Worm (Caenorhabditis elegans) whole organism, young adult: ENCODE measurements around the gene best-5.
A peak's percentile ranks its signal among the peaks of the same experiment; 100 is the strongest.

ENCODE experiments used
- C06A6.2 ChIP-seq: fragments of 200-800 bp; sonication (Bioruptor generic); conservative IDR thresholded peaks from 2 replicates; pipeline ENCODE4 v1.3.6; 2022; ENCODE audit warnings: missing genetic modification characterization, missing compliant biosample characterization
- C17E4.6 ChIP-seq: fragments of 200-800 bp; sonication (Bioruptor generic); IDR thresholded peaks from 2 replicates; pipeline ENCODE4 v1.3.6; 2022; ENCODE audit warnings: missing genetic modification reagents, missing genetic modification characterization, missing compliant biosample characterization
- D2030.7 ChIP-seq: fragments of 200-800 bp; sonication (Bioruptor generic); IDR thresholded peaks from 2 replicates; pipeline ENCODE4 v1.3.6; 2022; ENCODE audit warnings: missing genetic modification reagents, missing genetic modification characterization, missing compliant biosample characterization
- F22D6.2 ChIP-seq: sonication (generic microtip); optimal IDR thresholded peaks from 2 replicates; lab custom pipeline; 2016; ENCODE audit warnings: mild to moderate bottlenecking, missing genetic modification characterization, missing compliant biosample characterization
- F33H1.4 ChIP-seq: fragments of 200-800 bp; sonication (Bioruptor generic); IDR thresholded peaks from 2 replicates; pipeline ENCODE4 v1.3.6; 2022; ENCODE audit warnings: missing genetic modification reagents, missing genetic modification characterization, missing compliant biosample characterization
- F37B4.10 ChIP-seq: fragments of 200-800 bp; sonication (Bioruptor generic); IDR thresholded peaks from 2 replicates; pipeline ENCODE4 v1.3.6; 2022; ENCODE audit warnings: missing genetic modification characterization, missing compliant biosample characterization
- F39B2.1 ChIP-seq: fragments of 200-800 bp; sonication (Bioruptor generic); IDR thresholded peaks from 2 replicates; pipeline ENCODE4 v1.3.6; 2022; ENCODE audit warnings: missing genetic modification reagents, missing genetic modification characterization, missing compliant biosample characterization
- F52B5.7 ChIP-seq: sonication (generic microtip); optimal IDR thresholded peaks from 2 replicates; lab custom pipeline; 2016; ENCODE audit warnings: mild to moderate bottlenecking, missing genetic modification characterization, missing compliant biosample characterization
- F57A8.1 ChIP-seq: fragments of 200-800 bp; sonication (Bioruptor generic); optimal IDR thresholded peaks from 2 replicates; lab custom pipeline; 2018; ENCODE audit warnings: mild to moderate bottlenecking, missing genetic modification characterization, moderate library complexity, missing compliant biosample characterization
- K12H6.12 ChIP-seq: fragments of 200-800 bp; sonication (Bioruptor generic); optimal IDR thresholded peaks from 2 replicates; lab custom pipeline; 2018; ENCODE audit warnings: mild to moderate bottlenecking, missing genetic modification characterization, missing compliant biosample characterization
- T26A5.8 ChIP-seq: sonication (generic microtip); optimal IDR thresholded peaks from 2 replicates; lab custom pipeline; 2016; ENCODE audit warnings: missing genetic modification characterization, missing compliant biosample characterization
- Y53F4B.3 ChIP-seq: fragments of 200-800 bp; sonication (Bioruptor generic); IDR thresholded peaks from 2 replicates; pipeline ENCODE4 v1.3.6; 2022; ENCODE audit warnings: missing genetic modification reagents, missing genetic modification characterization, missing compliant biosample characterization
- Y53G8AR.9 ChIP-seq: fragments of 200-800 bp; sonication (Bioruptor generic); conservative IDR thresholded peaks from 2 replicates; pipeline ENCODE4 v1.3.6; 2022; ENCODE audit warnings: missing genetic modification reagents, missing genetic modification characterization, missing compliant biosample characterization
- Y56A3A.18 ChIP-seq: fragments of 200-800 bp; sonication (Bioruptor generic); IDR thresholded peaks from 2 replicates; pipeline ENCODE4 v1.3.6; 2022; ENCODE audit warnings: missing genetic modification reagents, missing genetic modification characterization, missing compliant biosample characterization
- aptf-2 ChIP-seq: fragments of 200-800 bp; sonication (Bioruptor generic); conservative IDR thresholded peaks from 2 replicates; pipeline ENCODE4 v1.3.6; 2022; ENCODE audit warnings: missing genetic modification reagents, missing genetic modification characterization, missing compliant biosample characterization
- attf-5 ChIP-seq: fragments of 200-800 bp; sonication (Bioruptor generic); optimal IDR thresholded peaks from 2 replicates; lab custom pipeline; 2018; ENCODE audit warnings: mild to moderate bottlenecking, missing genetic modification characterization, missing compliant biosample characterization
- bed-1 ChIP-seq: fragments of 200-800 bp; sonication (Bioruptor generic); IDR thresholded peaks from 2 replicates; pipeline ENCODE4 v1.3.6; 2022; ENCODE audit warnings: missing genetic modification reagents, missing genetic modification characterization, missing compliant biosample characterization
- ceh-100 ChIP-seq: fragments of 200-800 bp; sonication (Bioruptor generic); IDR thresholded peaks from 2 replicates; pipeline ENCODE4 v1.3.6; 2022; ENCODE audit warnings: missing genetic modification reagents, missing genetic modification characterization, missing compliant biosample characterization
- ceh-27 ChIP-seq: fragments of 200-800 bp; sonication (Bioruptor generic); optimal IDR thresholded peaks from 2 replicates; lab custom pipeline; 2018; ENCODE audit warnings: mild to moderate bottlenecking, missing genetic modification characterization, moderate library complexity, missing compliant biosample characterization
- ceh-58 ChIP-seq: fragments of 200-800 bp; sonication (Bioruptor generic); IDR thresholded peaks from 2 replicates; pipeline ENCODE4 v1.3.6; 2022; ENCODE audit warnings: missing genetic modification characterization, missing compliant biosample characterization
- chd-7 ChIP-seq: sonication (generic microtip); optimal IDR thresholded peaks from 2 replicates; lab custom pipeline; 2016; ENCODE audit warnings: mild to moderate bottlenecking, missing genetic modification characterization, moderate library complexity, missing compliant biosample characterization
- dox-1 ChIP-seq: fragments of 200-800 bp; sonication (Bioruptor generic); IDR thresholded peaks from 2 replicates; pipeline ENCODE4 v1.3.6; 2022; ENCODE audit warnings: missing genetic modification reagents, missing genetic modification characterization, missing compliant biosample characterization
- egl-18 ChIP-seq: fragments of 200-800 bp; sonication (Bioruptor generic); IDR thresholded peaks from 2 replicates; pipeline ENCODE4 v1.3.6; 2022; ENCODE audit warnings: missing genetic modification reagents, missing genetic modification characterization, missing compliant biosample characterization
- ekl-4 ChIP-seq: fragments of 200-800 bp; sonication (Bioruptor generic); IDR thresholded peaks from 2 replicates; pipeline ENCODE4 v1.3.6; 2022; ENCODE audit warnings: missing genetic modification reagents, missing genetic modification characterization, missing compliant biosample characterization
- ets-4 ChIP-seq: fragments of 200-800 bp; sonication (Bioruptor generic); optimal IDR thresholded peaks from 2 replicates; lab custom pipeline; 2018; ENCODE audit warnings: mild to moderate bottlenecking, missing genetic modification characterization, missing compliant biosample characterization
- fkh-3 ChIP-seq: sonication (generic microtip); optimal IDR thresholded peaks from 2 replicates; lab custom pipeline; 2016; ENCODE audit warnings: mild to moderate bottlenecking, missing genetic modification characterization, missing compliant biosample characterization
- gei-17 ChIP-seq: fragments of 200-800 bp; sonication (Bioruptor generic); optimal IDR thresholded peaks from 2 replicates; lab custom pipeline; 2018; ENCODE audit warnings: mild to moderate bottlenecking, missing genetic modification characterization, missing compliant biosample characterization
- him-1 ChIP-seq: sonication (generic microtip); optimal IDR thresholded peaks from 2 replicates; lab custom pipeline; 2016; ENCODE audit warnings: missing genotype, missing genetic modification reagents, missing genetic modification characterization, missing compliant biosample characterization
- hlh-12 ChIP-seq: sonication (generic microtip); optimal IDR thresholded peaks from 2 replicates; lab custom pipeline; 2016; ENCODE audit warnings: missing genetic modification characterization, missing compliant biosample characterization
- hmg-1.2 ChIP-seq: fragments of 200-800 bp; sonication (Bioruptor generic); IDR thresholded peaks from 2 replicates; pipeline ENCODE4 v1.3.6; 2022; ENCODE audit warnings: missing genetic modification reagents, missing genetic modification characterization, missing compliant biosample characterization
- hmg-20 ChIP-seq: fragments of 200-800 bp; sonication (Bioruptor generic); IDR thresholded peaks from 2 replicates; pipeline ENCODE4 v1.3.6; 2022; ENCODE audit warnings: missing genetic modification reagents, missing genetic modification characterization, missing compliant biosample characterization
- lin-26 ChIP-seq: fragments of 200-800 bp; sonication (Bioruptor generic); IDR thresholded peaks from 2 replicates; pipeline ENCODE4 v1.3.6; 2022; ENCODE audit warnings: missing genetic modification reagents, missing genetic modification characterization, missing compliant biosample characterization
- lin-40 ChIP-seq: sonication (generic microtip); optimal IDR thresholded peaks from 2 replicates; lab custom pipeline; 2016; ENCODE audit warnings: missing genetic modification characterization, mild to moderate bottlenecking, missing compliant biosample characterization, missing genotype, missing genetic modification reagents
- lsy-27 ChIP-seq: sonication (generic microtip); optimal IDR thresholded peaks from 2 replicates; lab custom pipeline; 2017; ENCODE audit warnings: missing genetic modification characterization, mild to moderate bottlenecking, missing compliant biosample characterization, antibody characterized with exemption, missing genotype, borderline replicate concordance; ENCODE audit not compliant: insufficient read depth
- madf-3 ChIP-seq: fragments of 200-800 bp; sonication (Bioruptor generic); IDR thresholded peaks from 2 replicates; pipeline ENCODE4 v1.3.6; 2022; ENCODE audit warnings: missing genetic modification reagents, missing genetic modification characterization, missing compliant biosample characterization
- mel-28 ChIP-seq: sonication (generic microtip); optimal IDR thresholded peaks from 2 replicates; lab custom pipeline; 2016; ENCODE audit warnings: borderline replicate concordance, mild to moderate bottlenecking, missing genetic modification characterization, missing compliant biosample characterization
- nfyb-1 ChIP-seq: fragments of 200-800 bp; sonication (Bioruptor generic); IDR thresholded peaks from 2 replicates; pipeline ENCODE4 v1.3.6; 2022; ENCODE audit warnings: missing genetic modification reagents, missing genetic modification characterization, missing compliant biosample characterization
- nhr-120 ChIP-seq: fragments of 200-800 bp; sonication (Bioruptor generic); IDR thresholded peaks from 2 replicates; pipeline ENCODE4 v1.3.6; 2022; ENCODE audit warnings: missing genetic modification characterization, missing compliant biosample characterization
- nhr-90 ChIP-seq: sonication (generic microtip); optimal IDR thresholded peaks from 2 replicates; lab custom pipeline; 2016; ENCODE audit warnings: missing genotype, mild to moderate bottlenecking, missing genetic modification characterization, missing compliant biosample characterization
- rcor-1 ChIP-seq: fragments of 200-800 bp; sonication (Bioruptor generic); IDR thresholded peaks from 2 replicates; pipeline ENCODE4 v1.3.6; 2022; ENCODE audit warnings: missing genetic modification reagents, missing genetic modification characterization, missing compliant biosample characterization
- repo-1 ChIP-seq: sonication (generic microtip); optimal IDR thresholded peaks from 2 replicates; lab custom pipeline; 2017; ENCODE audit warnings: mild to moderate bottlenecking, missing genetic modification characterization, missing compliant biosample characterization
- sdz-38 ChIP-seq: sonication (generic microtip); optimal IDR thresholded peaks from 2 replicates; lab custom pipeline; 2016; ENCODE audit warnings: missing genotype, missing genetic modification characterization, missing compliant biosample characterization
- snpc-1.1 ChIP-seq: sonication (generic microtip); optimal IDR thresholded peaks from 2 replicates; lab custom pipeline; 2017; ENCODE audit warnings: missing genetic modification characterization, mild to moderate bottlenecking, missing compliant biosample characterization, antibody characterized with exemption, moderate library complexity, missing genotype, missing genetic modification reagents; ENCODE audit not compliant: insufficient read depth
- sptf-2 ChIP-seq: fragments of 200-800 bp; sonication (Bioruptor generic); optimal IDR thresholded peaks from 2 replicates; lab custom pipeline; 2018; ENCODE audit warnings: mild to moderate bottlenecking, missing genetic modification characterization, missing compliant biosample characterization
- tbx-9 ChIP-seq: sonication (generic microtip); optimal IDR thresholded peaks from 2 replicates; lab custom pipeline; 2016; ENCODE audit warnings: borderline replicate concordance, missing genetic modification characterization, inconsistent platforms, missing compliant biosample characterization
- unc-130 ChIP-seq: sonication (generic microtip); optimal IDR thresholded peaks from 2 replicates; lab custom pipeline; 2016; ENCODE audit warnings: missing genetic modification reagents, missing genetic modification characterization, missing compliant biosample characterization
- zim-3 ChIP-seq: sonication (generic microtip); optimal IDR thresholded peaks from 2 replicates; lab custom pipeline; 2017; ENCODE audit warnings: mild to moderate bottlenecking, missing genetic modification characterization, moderate library complexity, missing compliant biosample characterization
- ztf-18 ChIP-seq: sonication (generic microtip); optimal IDR thresholded peaks from 2 replicates; lab custom pipeline; 2016; ENCODE audit warnings: missing genotype, mild to moderate bottlenecking, missing genetic modification characterization, missing compliant biosample characterization
- ztf-26 ChIP-seq: sonication (generic microtip); optimal IDR thresholded peaks from 2 replicates; lab custom pipeline; 2017; ENCODE audit warnings: missing genetic modification characterization, missing compliant biosample characterization
- ztf-3 ChIP-seq: fragments of 200-800 bp; sonication (Bioruptor generic); optimal IDR thresholded peaks from 2 replicates; lab custom pipeline; 2018; ENCODE audit warnings: mild to moderate bottlenecking, missing genetic modification characterization, missing compliant biosample characterization

Gene best-5

ce11 chrIII:9697323-9697722 lies 7.3 kb upstream of the best-5 start (continued):
- peak; percentile 56; the same call in 1 of the 2 replicates for TF ChIP-seq hmg-1.2
- TF ChIP-seq D2030.7 (GFP tag; lab: Robert Waterston, UW), result no peak
- no peak for TF ChIP-seq rcor-1
- no peak for TF ChIP-seq snpc-1.1 (tag; lab: Kevin White, UChicago)
- peak; percentile 26 for TF ChIP-seq lin-40 (tag; lab: Kevin White, UChicago)
- TF ChIP-seq dox-1, result peak; percentile 78
- TF ChIP-seq unc-130 (GFP tag; lab: Kevin White, UChicago), result no peak
- TF ChIP-seq mel-28, result no peak
- no peak for TF ChIP-seq tbx-9 (tag; lab: Kevin White, UChicago)
- TF ChIP-seq ztf-26 (tag; lab: Kevin White, UChicago), result no peak
- no peak for TF ChIP-seq gei-17 (GFP tag; lab: Kevin White, UChicago)
- no peak for TF ChIP-seq C06A6.2 (GFP tag; lab: Robert Waterston, UW)
- TF ChIP-seq ets-4 (GFP tag; lab: Kevin White, UChicago), result peak; percentile 4
- TF ChIP-seq chd-7, result no peak
- no peak for TF ChIP-seq F33H1.4 (GFP tag; lab: Robert Waterston, UW)
- TF ChIP-seq aptf-2 (GFP tag; lab: Robert Waterston, UW), result no peak
- no peak for TF ChIP-seq zim-3 (tag; lab: Kevin White, UChicago)
- TF ChIP-seq F37B4.10 (GFP tag; lab: Robert Waterston, UW), result no peak
- TF ChIP-seq F57A8.1 (GFP tag; lab: Kevin White, UChicago), result no peak
- no peak for TF ChIP-seq lin-26
- 0 out of 2 replicates have a peak, but pooled peaks have one; percentile 35 for TF ChIP-seq Y53G8AR.9 (GFP tag; lab: Robert Waterston, UW)
- no peak for TF ChIP-seq lsy-27 (tag; lab: Kevin White, UChicago)
- TF ChIP-seq Y56A3A.18 (GFP tag; lab: Robert Waterston, UW), result no peak
- TF ChIP-seq C17E4.6, result no peak
- TF ChIP-seq egl-18 (GFP tag; lab: Robert Waterston, UW), result no peak
- TF ChIP-seq ekl-4, result 0 out of 2 replicates have a peak, but pooled peaks have one; percentile 16
- no peak for TF ChIP-seq ceh-100 (GFP tag; lab: Robert Waterston, UW)
- no peak for TF ChIP-seq ztf-18
- TF ChIP-seq fkh-3 (tag; lab: Kevin White, UChicago), result no peak
- no peak for TF ChIP-seq ceh-58 (GFP tag; lab: Robert Waterston, UW)
- peak; percentile 12 for TF ChIP-seq K12H6.12 (tag; lab: Kevin White, UChicago)
- peak; percentile 38 for TF ChIP-seq attf-5 (GFP tag; lab: Kevin White, UChicago)
- TF ChIP-seq nfyb-1, result no peak
- TF ChIP-seq repo-1, result no peak
- TF ChIP-seq sdz-38, result no peak
- TF ChIP-seq madf-3 (GFP tag; lab: Robert Waterston, UW), result no peak
- TF ChIP-seq F22D6.2 (tag; lab: Kevin White, UChicago), result no peak
- TF ChIP-seq nhr-90 (tag; lab: Kevin White, UChicago), result no peak
- no peak for TF ChIP-seq sptf-2
- TF ChIP-seq hlh-12 (tag; lab: Kevin White, UChicago), result no peak
- TF ChIP-seq ceh-27 (GFP tag; lab: Kevin White, UChicago), result peak; percentile 5
- TF ChIP-seq Y53F4B.3 (GFP tag; lab: Robert Waterston, UW), result no peak
- TF ChIP-seq bed-1 (GFP tag; lab: Robert Waterston, UW), result no peak
- TF ChIP-seq ztf-3 (GFP tag; lab: Kevin White, UChicago), result no peak
- TF ChIP-seq him-1 (tag; lab: Kevin White, UChicago), result no peak
- TF ChIP-seq hmg-20, result no peak
- TF ChIP-seq F52B5.7 (tag; lab: Kevin White, UChicago), result no peak
- TF ChIP-seq F39B2.1, result no peak
- no peak for TF ChIP-seq nhr-120
- no peak for TF ChIP-seq T26A5.8 (tag; lab: Kevin White, UChicago)
